Worm (Caenorhabditis elegans) whole organism, early embryonic: ENCODE measurements around the gene ptr-14.

ENCODE experiments used
- F13C5.2 ChIP-seq: sonication (generic microtip); optimal IDR thresholded peaks from 2 replicates; lab custom pipeline; 2017; ENCODE audit warnings: mild to moderate bottlenecking, missing genetic modification characterization, inconsistent platforms, missing compliant biosample characterization
- ama-1 ChIP-seq: fragments of 150-350 bp; optimal IDR thresholded peaks from 2 replicates; lab custom pipeline; 2014
- ceh-13 ChIP-seq: fragments of 200-800 bp; sonication (Bioruptor generic); optimal IDR thresholded peaks from 2 replicates; lab custom pipeline; 2018; ENCODE audit warnings: mild to moderate bottlenecking, missing genetic modification characterization, missing compliant biosample characterization
- ceh-36 ChIP-seq: sonication (generic microtip); optimal IDR thresholded peaks from 2 replicates; lab custom pipeline; 2016; ENCODE audit warnings: missing genetic modification characterization, inconsistent platforms, missing compliant biosample characterization
- ets-7 ChIP-seq: sonication (generic microtip); optimal IDR thresholded peaks from 2 replicates; lab custom pipeline; 2016; ENCODE audit warnings: missing genotype, missing genetic modification characterization, missing compliant biosample characterization
- flt-1 ChIP-seq: fragments of 200-800 bp; sonication (Bioruptor generic); IDR thresholded peaks from 2 replicates; pipeline ENCODE4 v1.3.6; 2022; ENCODE audit warnings: missing genetic modification characterization, missing compliant biosample characterization
- hmbx-1 ChIP-seq: sonication (generic microtip); optimal IDR thresholded peaks from 2 replicates; lab custom pipeline; 2016; ENCODE audit warnings: mild to moderate bottlenecking, missing genetic modification characterization, missing compliant biosample characterization
- hnd-1 ChIP-seq: sonication (generic microtip); optimal IDR thresholded peaks from 2 replicates; lab custom pipeline; 2016; ENCODE audit warnings: missing genetic modification characterization, missing compliant biosample characterization
- pes-1 ChIP-seq: fragments of 200-800 bp; sonication (Bioruptor generic); IDR thresholded peaks from 2 replicates; pipeline ENCODE4 v1.3.6; 2022; ENCODE audit warnings: missing genetic modification reagents, missing genetic modification characterization, missing compliant biosample characterization
- scrt-1 ChIP-seq: fragments of 200-800 bp; sonication (Bioruptor generic); IDR thresholded peaks from 2 replicates; pipeline ENCODE4 v1.3.6; 2022; ENCODE audit warnings: missing genetic modification characterization, missing compliant biosample characterization
- sea-1 ChIP-seq: fragments of 200-800 bp; sonication (Bioruptor generic); conservative IDR thresholded peaks from 2 replicates; pipeline ENCODE4 v1.3.6; 2022; ENCODE audit warnings: missing genetic modification characterization, missing compliant biosample characterization
- tbx-11 ChIP-seq: fragments of 200-800 bp; sonication (Bioruptor generic); IDR thresholded peaks from 2 replicates; pipeline ENCODE4 v1.3.6; 2022; ENCODE audit warnings: missing genetic modification characterization, missing compliant biosample characterization
- tbx-37 ChIP-seq: fragments of 200-800 bp; sonication (Bioruptor generic); conservative IDR thresholded peaks from 2 replicates; pipeline ENCODE4 v1.3.6; 2022; ENCODE audit warnings: missing genetic modification reagents, missing genetic modification characterization, missing compliant biosample characterization

- TF ChIP-seq ama-1 (lab: Kevin White, UChicago), result no peak
- TF ChIP-seq hnd-1 (tag; lab: Kevin White, UChicago), result no peak
- TF ChIP-seq hmbx-1 (tag; lab: Kevin White, UChicago), result no peak
- TF ChIP-seq tbx-37 (GFP tag; lab: Robert Waterston, UW), result no peak
- no peak for TF ChIP-seq flt-1 (GFP tag; lab: Robert Waterston, UW)
- no peak for TF ChIP-seq pes-1 (GFP tag; lab: Robert Waterston, UW)
- TF ChIP-seq scrt-1 (GFP tag; lab: Robert Waterston, UW), result no peak
- TF ChIP-seq sea-1 (GFP tag; lab: Robert Waterston, UW), result no peak
- TF ChIP-seq ceh-36 (tag; lab: Kevin White, UChicago), result no peak
- TF ChIP-seq tbx-11, result no peak
- TF ChIP-seq ets-7 (tag; lab: Kevin White, UChicago), result no peak
- no peak for TF ChIP-seq ceh-13
- TF ChIP-seq F13C5.2 (tag; lab: Kevin White, UChicago), result no peak
Measured at ce11 chrIV:10661072-10661471, 45.8 kb downstream of the ptr-14 start.
